Fruit fly (Drosophila melanogaster): Measurements from ENCODE around the gene ssp2.

DNA sequence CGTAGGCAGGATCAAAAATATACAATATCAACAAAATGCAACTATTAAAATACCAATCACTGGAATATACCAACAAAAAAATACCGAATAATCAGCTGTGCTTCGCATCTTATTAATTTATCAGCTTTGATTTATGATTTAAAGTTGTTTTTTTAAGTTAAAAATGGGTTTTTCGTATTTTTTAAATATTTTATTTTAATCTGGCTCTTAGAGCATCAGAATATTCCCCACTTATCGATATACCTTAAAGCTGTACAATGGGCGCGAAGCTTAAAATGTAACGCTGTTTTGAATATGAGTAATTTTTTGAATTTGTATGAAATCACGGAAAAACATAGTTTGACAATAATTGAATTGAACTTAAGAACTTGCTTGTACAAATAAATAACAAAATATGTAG, 34.2 kb downstream of the ssp2 start, which contains the start of gene CG17359:
- TF ChIP-seq CTCF (optimal IDR thresholded peaks at IDR 0.05) (no peak), CG8478 (optimal IDR thresholded peaks at IDR 0.05) (no peak)
